Fruit fly (Drosophila melanogaster) Kc167 (cell line): ENCODE data around the gene ND-18.

Source experiments
- Myc ChIP-seq: fragments of >200 bp; optimal IDR thresholded peaks from 2 replicates; lab custom pipeline; 2017; ENCODE audit warnings: missing external identifiers
- Sin3A ChIP-seq: fragments of >200 bp; optimal IDR thresholded peaks from 2 replicates; lab custom pipeline; 2018; ENCODE audit warnings: missing external identifiers
- h ChIP-seq: fragments of >200 bp; optimal IDR thresholded peaks from 3 replicates; lab custom pipeline; 2018; ENCODE audit warnings: missing external identifiers
- insv ChIP-seq: fragments of >200 bp; optimal IDR thresholded peaks from 3 replicates; lab custom pipeline; 2018; ENCODE audit warnings: missing external identifiers
- psq ChIP-seq: fragments of >200 bp; optimal IDR thresholded peaks from 2 replicates; lab custom pipeline; 2017; ENCODE audit warnings: missing external identifiers
- ttk ChIP-seq: sonication (Bioruptor generic); optimal IDR thresholded peaks from 2 replicates; lab custom pipeline; 2017; ENCODE audit warnings: missing external identifiers

Gene ND-18

dm6 chrX:19522597-19522996 is 30.4 kb downstream of the ND-18 start:
- TF ChIP-seq insv, result no peak
- no peak for TF ChIP-seq Myc
- no peak for TF ChIP-seq ttk
- no peak for TF ChIP-seq Sin3A (lab: Kevin White, UChicago)
- TF ChIP-seq psq (lab: Kevin White, UChicago), result no peak
- TF ChIP-seq h (lab: Kevin White, UChicago), result no peak

dm6 chrX:19531642-19532041 is 39.4 kb downstream of the ND-18 start, which contains the start of gene CG12231:
Gene CG12231 (minus strand): TSS chrX:19531742.
- no peak for TF ChIP-seq Myc
- TF ChIP-seq ttk, result no peak
- TF ChIP-seq Sin3A (lab: Kevin White, UChicago), result no peak
- no peak for TF ChIP-seq h (lab: Kevin White, UChicago)
- TF ChIP-seq insv, result no peak
- TF ChIP-seq psq (lab: Kevin White, UChicago), result no peak

DNA sequence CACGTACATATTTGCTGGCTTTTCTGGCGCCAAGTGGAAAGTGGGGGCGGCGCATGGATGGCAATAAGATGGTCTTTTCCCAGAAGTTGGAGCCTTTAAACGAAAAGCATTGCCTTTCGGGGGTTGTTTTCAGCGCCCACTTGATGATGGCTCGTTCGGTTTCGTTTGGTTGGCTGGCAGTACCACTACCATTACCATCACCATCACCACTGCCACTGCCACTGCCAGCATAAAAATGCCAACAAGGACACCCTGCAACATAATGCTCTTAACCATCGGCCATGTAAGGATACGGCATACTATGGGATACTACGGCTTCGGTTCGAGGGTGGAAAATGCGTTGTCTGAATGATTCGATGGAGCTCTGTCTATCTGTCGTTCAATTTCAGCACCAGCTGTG is 43.2 kb downstream of the ND-18 start:
- TF ChIP-seq Sin3A (lab: Kevin White, UChicago) (no peak), Myc (no peak), psq (lab: Kevin White, UChicago) (no peak), ttk (no peak), h (lab: Kevin White, UChicago) (no peak), insv (no peak)
